Fruit fly (Drosophila melanogaster) whole organism, embryonic: ENCODE results near the gene Cpsf100.

Source experiments
- Blimp-1 ChIP-seq: fragments of 200-800 bp; sonication (Bioruptor generic); optimal IDR thresholded peaks from 3 replicates; lab custom pipeline; 2018; ENCODE audit warnings: missing biosample characterization, missing genetic modification characterization, mild to moderate bottlenecking, moderate library complexity, missing genetic modification reagents
- CG10654 ChIP-seq: fragments of 200-800 bp; sonication (Bioruptor generic); optimal IDR thresholded peaks from 2 replicates; lab custom pipeline; 2016; ENCODE audit warnings: missing biosample characterization, missing genetic modification characterization
- CG13123 ChIP-seq: fragments of 200-800 bp; sonication (Bioruptor generic); optimal IDR thresholded peaks from 2 replicates; lab custom pipeline; 2016; ENCODE audit warnings: missing biosample characterization, missing genetic modification characterization
- CG14710 ChIP-seq: fragments of 200-800 bp; sonication (Bioruptor generic); optimal IDR thresholded peaks from 3 replicates; lab custom pipeline; 2019; ENCODE audit warnings: missing biosample characterization, mild to moderate bottlenecking, missing genetic modification characterization, moderate library complexity
- CG15011 ChIP-seq: fragments of 200-800 bp; sonication (Bioruptor generic); optimal IDR thresholded peaks from 3 replicates; lab custom pipeline; 2018; ENCODE audit warnings: missing biosample characterization, mild to moderate bottlenecking, missing genetic modification characterization
- CG1529 ChIP-seq: fragments of 200-800 bp; sonication (Bioruptor generic); optimal IDR thresholded peaks from 3 replicates; lab custom pipeline; 2018; ENCODE audit warnings: missing biosample characterization, missing genetic modification characterization
- CG15479 ChIP-seq: fragments of 200-800 bp; sonication (Bioruptor generic); optimal IDR thresholded peaks from 3 replicates; lab custom pipeline; 2019; ENCODE audit warnings: missing biosample characterization, mild to moderate bottlenecking, missing genetic modification characterization, moderate library complexity
- CG1602 ChIP-seq: fragments of 200-800 bp; sonication (Bioruptor generic); optimal IDR thresholded peaks from 3 replicates; lab custom pipeline; 2016; ENCODE audit warnings: missing biosample characterization, missing genetic modification characterization
- CG16779 ChIP-seq: fragments of 200-800 bp; sonication (Bioruptor generic); IDR thresholded peaks from 2 replicates; pipeline ENCODE4 v1.3.6; 2022; ENCODE audit warnings: missing biosample characterization, missing genetic modification characterization
- CG17912 ChIP-seq: fragments of 200-800 bp; sonication (Bioruptor generic); optimal IDR thresholded peaks from 2 replicates; lab custom pipeline; 2018; ENCODE audit warnings: missing biosample characterization, mild to moderate bottlenecking, missing genetic modification characterization
- CG2129 ChIP-seq: fragments of 200-800 bp; sonication (Bioruptor generic); IDR thresholded peaks from 2 replicates; pipeline ENCODE4 v1.3.6; 2022; ENCODE audit warnings: missing biosample characterization, missing genetic modification characterization; ENCODE audit not compliant: partially characterized antibody
- CG4854 ChIP-seq: fragments of 200-800 bp; sonication (Bioruptor generic); optimal IDR thresholded peaks from 2 replicates; lab custom pipeline; 2016; ENCODE audit warnings: missing biosample characterization, missing genetic modification characterization, inconsistent platforms
- CG6272 ChIP-seq: fragments of 200-800 bp; sonication (Bioruptor generic); IDR thresholded peaks from 2 replicates; pipeline ENCODE4 v1.3.6; 2022; ENCODE audit warnings: missing biosample characterization, missing genetic modification characterization
- CG6813 ChIP-seq: fragments of 200-800 bp; sonication (Bioruptor generic); optimal IDR thresholded peaks from 2 replicates; lab custom pipeline; 2017; ENCODE audit warnings: missing biosample characterization, missing genetic modification characterization, mild to moderate bottlenecking, moderate library complexity, missing genetic modification reagents
- CG8765 ChIP-seq: fragments of 200-800 bp; sonication (Bioruptor generic); IDR thresholded peaks from 2 replicates; pipeline ENCODE4 v1.3.6; 2022; ENCODE audit warnings: missing biosample characterization, missing genetic modification characterization
- CG8924 ChIP-seq: fragments of 200-800 bp; optimal IDR thresholded peaks from 3 replicates; lab custom pipeline; 2019; ENCODE audit warnings: missing biosample characterization, mild to moderate bottlenecking, missing genetic modification characterization, moderate library complexity
- D19B ChIP-seq: fragments of 200-800 bp; sonication (Bioruptor generic); optimal IDR thresholded peaks from 2 replicates; lab custom pipeline; 2017; ENCODE audit warnings: missing biosample characterization, mild to moderate bottlenecking, missing genetic modification characterization
- Dbx ChIP-seq: fragments of 200-800 bp; sonication (Bioruptor generic); IDR thresholded peaks from 3 replicates; pipeline ENCODE4 v1.3.6; 2022; ENCODE audit warnings: missing biosample characterization, missing genetic modification characterization
- E2f1 ChIP-seq: fragments of 200-800 bp; sonication (Bioruptor generic); IDR thresholded peaks from 2 replicates; pipeline ENCODE4 v1.3.6; 2022; ENCODE audit warnings: missing biosample characterization, missing genetic modification characterization
- GATAe ChIP-seq: fragments of 200-800 bp; sonication (Bioruptor generic); conservative IDR thresholded peaks from 2 replicates; pipeline ENCODE4 v1.3.6; 2022; ENCODE audit warnings: missing biosample characterization, missing genetic modification characterization
- Gsc ChIP-seq: fragments of 200-800 bp; sonication (Bioruptor generic); IDR thresholded peaks from 2 replicates; pipeline ENCODE4 v1.3.6; 2022; ENCODE audit warnings: missing biosample characterization, missing genetic modification characterization
- HLH4C ChIP-seq: fragments of 200-800 bp; sonication (Bioruptor generic); IDR thresholded peaks from 3 replicates; pipeline ENCODE4 v1.3.6; 2022; ENCODE audit warnings: missing biosample characterization, missing genetic modification characterization; ENCODE audit not compliant: partially characterized antibody
- Hey ChIP-seq: fragments of 200-800 bp; sonication (Bioruptor generic); optimal IDR thresholded peaks from 3 replicates; lab custom pipeline; 2018; ENCODE audit warnings: missing biosample characterization, mild to moderate bottlenecking, missing genetic modification characterization
- MBD-R2 ChIP-seq: fragments of 200-800 bp; sonication (Bioruptor generic); IDR thresholded peaks from 2 replicates; pipeline ENCODE4 v1.3.6; 2022; ENCODE audit warnings: missing biosample characterization, missing genetic modification characterization
- Med ChIP-seq: fragments of 200-800 bp; sonication (Bioruptor generic); peaks from one replicate; lab custom pipeline; 2016; ENCODE audit warnings: missing biosample characterization, missing genetic modification characterization, mild to moderate bottlenecking, inconsistent platforms, moderate library complexity
- Meics ChIP-seq: fragments of 200-800 bp; sonication (Bioruptor generic); optimal IDR thresholded peaks from 2 replicates; lab custom pipeline; 2017; ENCODE audit warnings: missing biosample characterization, mild to moderate bottlenecking, missing genetic modification characterization
- Sin3A ChIP-seq: fragments of >200 bp; optimal IDR thresholded peaks from 2 replicates; lab custom pipeline; 2018
- Stat92E ChIP-seq, 3 experiments: fragments of >200 bp in 2 of 3; fragments of 200-800 bp in 1 of 3; sonication (Bioruptor generic) in 1 of 3; optimal IDR thresholded peaks; 2 replicates each; lab custom pipeline; 2017 to 2019; ENCODE audit warnings: missing biosample characterization in 3 of 3, missing genetic modification characterization in 3 of 3, mild to moderate bottlenecking in 1 of 3, moderate library complexity in 1 of 3
- Tbp ChIP-seq: fragments of >200 bp; optimal IDR thresholded peaks from 2 replicates; lab custom pipeline; 2018; ENCODE audit warnings: missing biosample characterization, missing genetic modification characterization
- abd-A ChIP-seq: fragments of 200-800 bp; sonication (Bioruptor generic); optimal IDR thresholded peaks from 3 replicates; lab custom pipeline; 2019; ENCODE audit warnings: missing biosample characterization, mild to moderate bottlenecking, missing genetic modification characterization, moderate library complexity
- al ChIP-seq: fragments of 200-800 bp; sonication (Bioruptor generic); IDR thresholded peaks from 2 replicates; pipeline ENCODE4 v1.3.6; 2022; ENCODE audit warnings: missing biosample characterization, missing genetic modification characterization
- ash1 ChIP-seq: fragments of 200-800 bp; sonication (Bioruptor generic); optimal IDR thresholded peaks from 2 replicates; lab custom pipeline; 2018; ENCODE audit warnings: missing biosample characterization, mild to moderate bottlenecking, missing genetic modification characterization
- bigmax ChIP-seq: fragments of 200-800 bp; sonication (Bioruptor generic); optimal IDR thresholded peaks from 2 replicates; lab custom pipeline; 2018; ENCODE audit warnings: missing biosample characterization, mild to moderate bottlenecking, missing genetic modification characterization
- bowl ChIP-seq: fragments of 200-800 bp; sonication (Bioruptor generic); IDR thresholded peaks from 2 replicates; pipeline ENCODE4 v1.3.6; 2022; ENCODE audit warnings: missing biosample characterization, missing genetic modification characterization
- bsh ChIP-seq, 2 experiments: fragments of 200-800 bp; sonication (Bioruptor generic); optimal IDR thresholded peaks; 2 replicates each; lab custom pipeline; 2017 to 2018; ENCODE audit warnings: mild to moderate bottlenecking in 2 of 2, missing biosample characterization in 2 of 2, missing genetic modification characterization in 2 of 2, moderate library complexity in 1 of 2
- dmrt99B ChIP-seq: fragments of 200-800 bp; sonication (Bioruptor generic); optimal IDR thresholded peaks from 2 replicates; lab custom pipeline; 2018; ENCODE audit warnings: missing biosample characterization, mild to moderate bottlenecking, missing genetic modification characterization, moderate library complexity
- eve ChIP-seq, 2 experiments: fragments of >200 bp; optimal IDR thresholded peaks; 2 replicates each; lab custom pipeline; 2017; ENCODE audit warnings: missing biosample characterization in 2 of 2, missing genetic modification characterization in 2 of 2
- eyg ChIP-seq: fragments of 200-800 bp; sonication (Bioruptor generic); optimal IDR thresholded peaks from 3 replicates; lab custom pipeline; 2016; ENCODE audit warnings: missing biosample characterization, missing genetic modification characterization
- gcm ChIP-seq: fragments of 200-800 bp; sonication (Bioruptor generic); optimal IDR thresholded peaks from 2 replicates; lab custom pipeline; 2019; ENCODE audit warnings: missing biosample characterization, mild to moderate bottlenecking, missing genetic modification characterization, moderate library complexity
- luna ChIP-seq: fragments of 200-800 bp; sonication (Bioruptor generic); optimal IDR thresholded peaks from 2 replicates; lab custom pipeline; 2016; ENCODE audit warnings: missing biosample characterization, missing genetic modification characterization
- nmo ChIP-seq: fragments of 200-800 bp; sonication (Bioruptor generic); optimal IDR thresholded peaks from 2 replicates; lab custom pipeline; 2018; ENCODE audit warnings: missing biosample characterization, mild to moderate bottlenecking, missing genetic modification characterization, moderate library complexity
- pum ChIP-seq: fragments of 200-800 bp; sonication (Bioruptor generic); optimal IDR thresholded peaks from 2 replicates; lab custom pipeline; 2016; ENCODE audit warnings: missing biosample characterization, missing genetic modification characterization
- sd ChIP-seq: fragments of 200-800 bp; sonication (Bioruptor generic); optimal IDR thresholded peaks from 3 replicates; lab custom pipeline; 2018; ENCODE audit warnings: missing biosample characterization, mild to moderate bottlenecking, missing genetic modification characterization, moderate library complexity
- slbo ChIP-seq: fragments of 200-800 bp; sonication (Bioruptor generic); IDR thresholded peaks from 2 replicates; pipeline ENCODE4 v1.3.6; 2022; ENCODE audit warnings: missing biosample characterization, missing genetic modification characterization
- stwl ChIP-seq: fragments of 200-800 bp; sonication (Bioruptor generic); optimal IDR thresholded peaks from 3 replicates; lab custom pipeline; 2018; ENCODE audit warnings: missing biosample characterization, mild to moderate bottlenecking, missing genetic modification characterization, moderate library complexity
- tio ChIP-seq: fragments of 200-800 bp; sonication (Bioruptor generic); optimal IDR thresholded peaks from 2 replicates; lab custom pipeline; 2017; ENCODE audit warnings: missing biosample characterization, missing genetic modification characterization, inconsistent platforms
- ttk ChIP-seq: fragments of 200-800 bp; sonication (Bioruptor generic); IDR thresholded peaks from 2 replicates; pipeline ENCODE4 v2.1.2; 2022; ENCODE audit warnings: missing biosample characterization, missing genetic modification characterization
- vfl ChIP-seq: fragments of 200-800 bp; sonication (Bioruptor generic); optimal IDR thresholded peaks from 2 replicates; lab custom pipeline; 2016; ENCODE audit warnings: missing biosample characterization, missing genetic modification characterization
- zfh1 ChIP-seq: fragments of 200-800 bp; sonication (Bioruptor generic); IDR thresholded peaks from 3 replicates; pipeline ENCODE4 v1.3.6; 2022; ENCODE audit warnings: missing biosample characterization, missing genetic modification characterization

Cpsf100 gene

dm6 chr3R:29083459-29084457 lies 49.4 kb downstream of the Cpsf100 start (continued):
- TF ChIP-seq abd-A (tag; lab: Kevin White, UChicago) (no peak), HLH4C (GFP tag; lab: Robert Waterston, UW) (no peak), Dbx (GFP tag; lab: Robert Waterston, UW) (no peak), eyg (GFP tag; lab: Kevin White, UChicago) (no peak), ttk (no peak), dmrt99B (tag; lab: Kevin White, UChicago) (peak; percentile 14), Sin3A (no peak), CG6813 (GFP tag; lab: Kevin White, UChicago) (peak; percentile 44), Med (peak; percentile 55), CG2129 (no peak), CG15479 (GFP tag; lab: Kevin White, UChicago) (peak; percentile 76), CG10654 (GFP tag; lab: Kevin White, UChicago) (no peak), CG15011 (no peak), sd (tag; lab: Kevin White, UChicago) (no peak), tio (GFP tag; lab: Kevin White, UChicago) (no peak), CG16779 (GFP tag; lab: Robert Waterston, UW) (no peak), nmo (no peak), Tbp (GFP tag; lab: Kevin White, UChicago) (no peak), CG13123 (GFP tag; lab: Kevin White, UChicago) (peak; percentile 38), vfl (no peak), gcm (GFP tag; lab: Kevin White, UChicago) (peak; percentile 41), Gsc (GFP tag; lab: Robert Waterston, UW) (no peak), CG14710 (tag; lab: Kevin White, UChicago) (peak; percentile 25), ash1 (no peak), stwl (peak; percentile 25), Stat92E (GFP tag; optimal IDR thresholded peaks at IDR 0.05; lab: Kevin White, UChicago) (peak in 1 of 3 experiments; percentile 36), al (no peak), Hey (no peak), Blimp-1 (peak; percentile 34), pum (GFP tag; lab: Kevin White, UChicago) (no peak), CG8765 (GFP tag; lab: Robert Waterston, UW) (no peak), Meics (GFP tag; lab: Kevin White, UChicago) (no peak), bowl (no peak), GATAe (no peak), slbo (GFP tag; lab: Robert Waterston, UW) (no peak), luna (GFP tag; lab: Kevin White, UChicago) (no peak), zfh1 (GFP tag; lab: Robert Waterston, UW) (0 out of 3 replicates have a peak, but pooled peaks have one; percentile 17), eve (GFP tag; optimal IDR thresholded peaks at IDR 0.05; lab: Kevin White, UChicago) (no peak), D19B (no peak), bsh (GFP tag; optimal IDR thresholded peaks at IDR 0.05; lab: Kevin White, UChicago) (peak; percentile 13 to 44), CG6272 (GFP tag; lab: Robert Waterston, UW) (no peak), CG8924 (tag; lab: Kevin White, UChicago) (peak; percentile 32), CG1602 (GFP tag; lab: Kevin White, UChicago) (no peak), CG4854 (GFP tag; lab: Kevin White, UChicago) (no peak), E2f1 (GFP tag; lab: Robert Waterston, UW) (no peak), bigmax (GFP tag; lab: Kevin White, UChicago) (no peak), CG17912 (peak; percentile 27), MBD-R2 (GFP tag; lab: Robert Waterston, UW) (no peak), CG1529 (peak; percentile 47)
